Worm (Caenorhabditis elegans) whole organism, L4 larva: ENCODE data around the gene F44G3.7.

ENCODE experiments used
- F44E2.7 ChIP-seq: fragments of 200-800 bp; sonication (Bioruptor generic); IDR thresholded peaks from 2 replicates; pipeline ENCODE4 v2.1.2; 2022; ENCODE audit warnings: missing genetic modification characterization, missing compliant biosample characterization
- aly-2 ChIP-seq: sonication (generic microtip); optimal IDR thresholded peaks from 2 replicates; lab custom pipeline; 2018; ENCODE audit warnings: missing biosample characterization, missing genetic modification characterization
- ceh-82 ChIP-seq: sonication (generic microtip); optimal IDR thresholded peaks from 2 replicates; lab custom pipeline; 2017; ENCODE audit warnings: missing biosample characterization, missing genetic modification characterization
- egl-27 ChIP-seq: sonication (generic microtip); optimal IDR thresholded peaks from 3 replicates; lab custom pipeline; 2017; ENCODE audit warnings: missing biosample characterization, missing genetic modification reagents, missing genetic modification characterization
- fos-1 ChIP-seq: fragments of 150-350 bp; optimal IDR thresholded peaks from 2 replicates; lab custom pipeline; 2014; ENCODE audit warnings: missing biosample characterization, missing genetic modification characterization
- hlh-11 ChIP-seq: fragments of 200-800 bp; sonication (Bioruptor generic); optimal IDR thresholded peaks from 2 replicates; lab custom pipeline; 2018; ENCODE audit warnings: mild to moderate bottlenecking, missing genetic modification characterization, missing compliant biosample characterization
- lin-13 ChIP-seq: fragments of 150-350 bp; optimal IDR thresholded peaks from 2 replicates; lab custom pipeline; 2014; ENCODE audit warnings: missing biosample characterization, missing genetic modification reagents, missing genetic modification characterization
- lsy-2 ChIP-seq, 2 experiments: fragments of 150-350 bp in 1 of 2; sonication (generic microtip) in 1 of 2; optimal IDR thresholded peaks; 2 replicates each; lab custom pipeline; 2014 to 2017; ENCODE audit warnings: missing biosample characterization in 2 of 2, missing genetic modification characterization in 2 of 2
- mdl-1 ChIP-seq, 2 experiments: fragments of 150-350 bp in 1 of 2; sonication (generic microtip) in 1 of 2; optimal IDR thresholded peaks; 2 replicates each; lab custom pipeline; 2014 to 2017; ENCODE audit warnings: missing biosample characterization in 2 of 2, missing genetic modification characterization in 2 of 2
- mdt-29 ChIP-seq: fragments of 200-800 bp; sonication (Bioruptor generic); IDR thresholded peaks from 2 replicates; pipeline ENCODE4 v1.3.6; 2022; ENCODE audit warnings: missing genetic modification reagents, missing genetic modification characterization, missing compliant biosample characterization
- mes-2 ChIP-seq: sonication (generic microtip); optimal IDR thresholded peaks from 2 replicates; lab custom pipeline; 2016; ENCODE audit warnings: missing genotype, mild to moderate bottlenecking, missing genetic modification characterization, missing compliant biosample characterization; ENCODE audit not compliant: poor library complexity, severe bottlenecking
- mxl-3 ChIP-seq: fragments of 200-800 bp; sonication (Bioruptor generic); optimal IDR thresholded peaks from 2 replicates; lab custom pipeline; 2018; ENCODE audit warnings: mild to moderate bottlenecking, missing genetic modification characterization, missing compliant biosample characterization
- unc-62 ChIP-seq, 3 experiments: fragments of 150-350 bp in 1 of 3; sonication (generic microtip); optimal IDR thresholded peaks in 2 of 3; peaks in 1 of 3; 1 replicate in 1 of 3; 2 replicates in 2 of 3; lab custom pipeline; 2014 to 2017; ENCODE audit warnings: missing biosample characterization in 3 of 3, missing genetic modification characterization in 3 of 3, missing genetic modification reagents in 3 of 3, missing genotype in 1 of 3
- ztf-7 ChIP-seq: fragments of 150-350 bp; optimal IDR thresholded peaks from 2 replicates; lab custom pipeline; 2014; ENCODE audit warnings: missing biosample characterization, missing genetic modification characterization

ce11 chrV:16129116-16129515 is 7.8 kb downstream of the F44G3.7 start:
- TF ChIP-seq lin-13 (GFP tag; lab: Kevin White, UChicago) = no peak
- TF ChIP-seq ceh-82 = no peak
- TF ChIP-seq lsy-2 (tag; optimal IDR thresholded peaks at IDR 0.05; lab: Kevin White, UChicago) = no peak
- TF ChIP-seq fos-1 (tag; lab: Kevin White, UChicago) = no peak
- TF ChIP-seq egl-27 (tag; lab: Kevin White, UChicago) = no peak
- no peak for TF ChIP-seq aly-2
- no peak for TF ChIP-seq F44E2.7 (GFP tag; lab: Robert Waterston, UW)
- TF ChIP-seq hlh-11 = no peak
- no peak for TF ChIP-seq unc-62 (GFP tag; optimal IDR thresholded peaks at IDR 0.05 in 1 of 2; lab: Kevin White, UChicago)
- TF ChIP-seq unc-62 (tag; optimal IDR thresholded peaks at IDR 0.05; lab: Kevin White, UChicago) = no peak
- no peak for TF ChIP-seq mdt-29 (GFP tag; lab: Robert Waterston, UW)
- TF ChIP-seq mxl-3 (GFP tag; lab: Kevin White, UChicago) = no peak
- TF ChIP-seq mdl-1 (tag; optimal IDR thresholded peaks at IDR 0.05; lab: Kevin White, UChicago) = no peak
- TF ChIP-seq ztf-7 = no peak
- TF ChIP-seq mes-2 (tag; lab: Kevin White, UChicago) = no peak
